Worm (Caenorhabditis elegans): Measurements from ENCODE around the gene ZK381.62.

ZK381.62 gene

ce11 chrIV:6954682-6955081 is 16.4 kb downstream of the ZK381.62 start:
- no peak for TF ChIP-seq hnd-1 (tag; optimal IDR thresholded peaks at IDR 0.05)

ce11 chrIV:6951259-6951658 is 19.9 kb downstream of the ZK381.62 start:
- TF ChIP-seq ama-1 (optimal IDR thresholded peaks at IDR 0.05) (no peak), B0310.2 (tag; optimal IDR thresholded peaks at IDR 0.05) (no peak), ceh-36 (tag; optimal IDR thresholded peaks at IDR 0.05) (no peak), hnd-1 (tag; optimal IDR thresholded peaks at IDR 0.05) (no peak), pes-1 (GFP tag; IDR thresholded peaks at IDR 0.05) (no peak)

- TF ChIP-seq hnd-1 (tag; optimal IDR thresholded peaks at IDR 0.05) = no peak
- TF ChIP-seq sea-1 (GFP tag; conservative IDR thresholded peaks at IDR 0.05) = no peak
- TF ChIP-seq B0310.2 (tag; optimal IDR thresholded peaks at IDR 0.05) = no peak
- TF ChIP-seq tra-4 (tag; optimal IDR thresholded peaks at IDR 0.05) = no peak
- no peak for TF ChIP-seq ets-7 (tag; optimal IDR thresholded peaks at IDR 0.05)
- no peak for TF ChIP-seq ama-1 (optimal IDR thresholded peaks at IDR 0.05)
- TF ChIP-seq tbx-11 (GFP tag; IDR thresholded peaks at IDR 0.05) = no peak
- no peak for TF ChIP-seq flt-1 (GFP tag; IDR thresholded peaks at IDR 0.05)
- TF ChIP-seq ceh-13 (GFP tag; optimal IDR thresholded peaks at IDR 0.05) = no peak
- TF ChIP-seq hmbx-1 (tag; optimal IDR thresholded peaks at IDR 0.05) = no peak
- no peak for TF ChIP-seq F13C5.2 (tag; optimal IDR thresholded peaks at IDR 0.05)
- no peak for TF ChIP-seq pes-1 (GFP tag; IDR thresholded peaks at IDR 0.05)
- no peak for TF ChIP-seq scrt-1 (GFP tag; IDR thresholded peaks at IDR 0.05)
- no peak for TF ChIP-seq aly-1 (tag; optimal IDR thresholded peaks at IDR 0.05)
- no peak for TF ChIP-seq hmg-4 (GFP tag; optimal IDR thresholded peaks at IDR 0.05)
These were observed 24.3 kb downstream of the ZK381.62 start for ce11 chrIV:6946832-6947231.

ce11 chrIV:6941101-6941500 is 30.0 kb downstream of the ZK381.62 start:
- TF ChIP-seq hnd-1 (tag; optimal IDR thresholded peaks at IDR 0.05) (no peak), B0310.2 (tag; optimal IDR thresholded peaks at IDR 0.05) (no peak), F13C5.2 (tag; optimal IDR thresholded peaks at IDR 0.05) (no peak), ceh-13 (GFP tag; optimal IDR thresholded peaks at IDR 0.05) (no peak), flt-1 (GFP tag; IDR thresholded peaks at IDR 0.05) (no peak), scrt-1 (GFP tag; IDR thresholded peaks at IDR 0.05) (no peak), hmbx-1 (tag; optimal IDR thresholded peaks at IDR 0.05) (no peak), tra-4 (tag; optimal IDR thresholded peaks at IDR 0.05) (no peak), tbx-11 (GFP tag; IDR thresholded peaks at IDR 0.05) (no peak), sea-1 (GFP tag; conservative IDR thresholded peaks at IDR 0.05) (no peak), tbx-37 (GFP tag; conservative IDR thresholded peaks at IDR 0.05) (no peak), hmg-4 (GFP tag; optimal IDR thresholded peaks at IDR 0.05) (no peak), aly-1 (tag; optimal IDR thresholded peaks at IDR 0.05) (no peak), ets-7 (tag; optimal IDR thresholded peaks at IDR 0.05) (no peak), ceh-36 (tag; optimal IDR thresholded peaks at IDR 0.05) (no peak), pes-1 (GFP tag; IDR thresholded peaks at IDR 0.05) (no peak), ama-1 (optimal IDR thresholded peaks at IDR 0.05) (no peak)

- TF ChIP-seq scrt-1 (GFP tag; IDR thresholded peaks at IDR 0.05) (no peak), ama-1 (optimal IDR thresholded peaks at IDR 0.05) (no peak)
These were observed 33.6 kb downstream of the ZK381.62 start, which contains the start of gene npr-12 for ce11 chrIV:6937548-6937947. Gene npr-12 (minus strand): TSS chrIV:6937648.

ce11 chrIV:6928417-6928816 is 42.7 kb downstream of the ZK381.62 start, which contains the start of gene cest-6:
Gene cest-6 (minus strand): TSS chrIV:6928517.
- TF ChIP-seq B0310.2 (tag; optimal IDR thresholded peaks at IDR 0.05) = no peak
- TF ChIP-seq hmbx-1 (tag; optimal IDR thresholded peaks at IDR 0.05) = no peak
- TF ChIP-seq F13C5.2 (tag; optimal IDR thresholded peaks at IDR 0.05) = no peak
- no peak for TF ChIP-seq hnd-1 (tag; optimal IDR thresholded peaks at IDR 0.05)
- TF ChIP-seq flt-1 (GFP tag; IDR thresholded peaks at IDR 0.05) = no peak
- no peak for TF ChIP-seq scrt-1 (GFP tag; IDR thresholded peaks at IDR 0.05)
- no peak for TF ChIP-seq ceh-36 (tag; optimal IDR thresholded peaks at IDR 0.05)
- TF ChIP-seq sea-1 (GFP tag; conservative IDR thresholded peaks at IDR 0.05) = no peak
- no peak for TF ChIP-seq ceh-13 (GFP tag; optimal IDR thresholded peaks at IDR 0.05)
- no peak for TF ChIP-seq tra-4 (tag; optimal IDR thresholded peaks at IDR 0.05)
- TF ChIP-seq ama-1 (optimal IDR thresholded peaks at IDR 0.05) = no peak
- TF ChIP-seq hmg-4 (GFP tag; optimal IDR thresholded peaks at IDR 0.05) = no peak
- no peak for TF ChIP-seq tbx-11 (GFP tag; IDR thresholded peaks at IDR 0.05)
- TF ChIP-seq ets-7 (tag; optimal IDR thresholded peaks at IDR 0.05) = no peak
- TF ChIP-seq tbx-37 (GFP tag; conservative IDR thresholded peaks at IDR 0.05) = no peak
- no peak for TF ChIP-seq pes-1 (GFP tag; IDR thresholded peaks at IDR 0.05)

- TF ChIP-seq B0310.2 (tag; optimal IDR thresholded peaks at IDR 0.05) = no peak
- TF ChIP-seq ama-1 (optimal IDR thresholded peaks at IDR 0.05) = no peak
- no peak for TF ChIP-seq F13C5.2 (tag; optimal IDR thresholded peaks at IDR 0.05)
- no peak for TF ChIP-seq ets-7 (tag; optimal IDR thresholded peaks at IDR 0.05)
- no peak for TF ChIP-seq scrt-1 (GFP tag; IDR thresholded peaks at IDR 0.05)
- no peak for TF ChIP-seq hmg-4 (GFP tag; optimal IDR thresholded peaks at IDR 0.05)
- TF ChIP-seq tra-4 (tag; optimal IDR thresholded peaks at IDR 0.05) = no peak
- no peak for TF ChIP-seq pes-1 (GFP tag; IDR thresholded peaks at IDR 0.05)
- TF ChIP-seq flt-1 (GFP tag; IDR thresholded peaks at IDR 0.05) = no peak
- TF ChIP-seq tbx-11 (GFP tag; IDR thresholded peaks at IDR 0.05) = no peak
- no peak for TF ChIP-seq ceh-36 (tag; optimal IDR thresholded peaks at IDR 0.05)
- no peak for TF ChIP-seq sea-1 (GFP tag; conservative IDR thresholded peaks at IDR 0.05)
- no peak for TF ChIP-seq hnd-1 (tag; optimal IDR thresholded peaks at IDR 0.05)
- no peak for TF ChIP-seq hmbx-1 (tag; optimal IDR thresholded peaks at IDR 0.05)
- TF ChIP-seq tbx-37 (GFP tag; conservative IDR thresholded peaks at IDR 0.05) = no peak
These were observed 45.6 kb downstream of the ZK381.62 start for ce11 chrIV:6925520-6925919.

ce11 chrIV:6923070-6923469 is 48.0 kb downstream of the ZK381.62 start, which contains the start of gene T22D1.1:
Gene T22D1.1 (plus strand): TSS chrIV:6923370.
- TF ChIP-seq tbx-37 (GFP tag; conservative IDR thresholded peaks at IDR 0.05) (no peak), tra-4 (tag; optimal IDR thresholded peaks at IDR 0.05) (no peak), ets-7 (tag; optimal IDR thresholded peaks at IDR 0.05) (no peak), hmbx-1 (tag; optimal IDR thresholded peaks at IDR 0.05) (no peak), hnd-1 (tag; optimal IDR thresholded peaks at IDR 0.05) (no peak), B0310.2 (tag; optimal IDR thresholded peaks at IDR 0.05) (no peak), flt-1 (GFP tag; IDR thresholded peaks at IDR 0.05) (no peak), tbx-11 (GFP tag; IDR thresholded peaks at IDR 0.05) (no peak), aly-1 (tag; optimal IDR thresholded peaks at IDR 0.05) (no peak), scrt-1 (GFP tag; IDR thresholded peaks at IDR 0.05) (no peak), ceh-13 (GFP tag; optimal IDR thresholded peaks at IDR 0.05) (no peak)

Measured in whole organism, early embryonic.